Worm (Caenorhabditis elegans) whole organism, L2 larva: ENCODE measurements around the gene spe-49.

Experiments used
- F13H6.1 ChIP-seq: sonication (generic microtip); optimal IDR thresholded peaks from 2 replicates; lab custom pipeline; 2016; ENCODE audit warnings: missing genetic modification characterization, missing compliant biosample characterization
- ZK546.5 ChIP-seq: sonication (generic microtip); optimal IDR thresholded peaks from 2 replicates; lab custom pipeline; 2017; ENCODE audit warnings: missing biosample characterization, missing genetic modification characterization
- aly-2 ChIP-seq: fragments of 150-350 bp; optimal IDR thresholded peaks from 2 replicates; lab custom pipeline; 2014; ENCODE audit warnings: missing biosample characterization, missing genetic modification characterization
- blmp-1 ChIP-seq: sonication (generic microtip); optimal IDR thresholded peaks from 2 replicates; lab custom pipeline; 2017; ENCODE audit warnings: missing genetic modification characterization, mild to moderate bottlenecking, missing compliant biosample characterization, antibody characterized with exemption, moderate library complexity; ENCODE audit not compliant: insufficient read depth
- lin-13 ChIP-seq: fragments of 150-350 bp; optimal IDR thresholded peaks from 2 replicates; lab custom pipeline; 2014; ENCODE audit warnings: missing biosample characterization, missing genetic modification reagents, missing genetic modification characterization
- lin-39 ChIP-seq: fragments of 150-350 bp; optimal IDR thresholded peaks from 2 replicates; lab custom pipeline; 2014; ENCODE audit warnings: missing biosample characterization, missing genetic modification reagents, missing genetic modification characterization
- unc-55 ChIP-seq: fragments of 150-350 bp; sonication (generic microtip); optimal IDR thresholded peaks from 3 replicates; lab custom pipeline; 2014; ENCODE audit warnings: missing biosample characterization, missing genetic modification reagents, missing genetic modification characterization
- unc-62 ChIP-seq: fragments of 150-350 bp; optimal IDR thresholded peaks from 2 replicates; lab custom pipeline; 2014; ENCODE audit warnings: missing biosample characterization, missing genetic modification reagents, missing genetic modification characterization

DNA sequence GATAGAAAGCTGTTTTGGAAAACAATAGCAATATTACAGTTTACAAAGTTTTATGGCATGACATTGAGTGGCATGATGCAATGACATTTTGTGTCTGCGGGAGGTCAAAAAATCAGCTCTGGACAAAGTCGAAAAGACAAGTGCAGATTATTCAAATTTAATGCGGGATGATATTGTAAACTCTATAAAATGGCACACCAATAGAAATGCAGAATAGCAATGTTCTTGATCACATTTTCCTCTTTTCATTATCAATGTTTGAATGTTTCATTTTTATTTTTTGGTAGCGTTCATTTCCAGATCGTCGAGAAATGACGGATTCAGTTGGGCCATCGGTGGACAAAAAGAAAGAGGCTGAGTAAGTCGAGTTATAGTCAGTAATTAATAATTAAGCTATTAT lies 47.7 kb downstream of the spe-49 start, which contains the start of gene T28C12.2:
- TF ChIP-seq lin-39 (tag; lab: Kevin White, UChicago), result no peak
- no peak for TF ChIP-seq unc-62 (GFP tag; lab: Kevin White, UChicago)
- no peak for TF ChIP-seq aly-2
- no peak for TF ChIP-seq lin-13 (GFP tag; lab: Kevin White, UChicago)
- no peak for TF ChIP-seq unc-55 (GFP tag; lab: Kevin White, UChicago)
- no peak for TF ChIP-seq F13H6.1 (tag; lab: Kevin White, UChicago)
- no peak for TF ChIP-seq blmp-1 (tag; lab: Kevin White, UChicago)
- TF ChIP-seq ZK546.5 (tag; lab: Kevin White, UChicago), result no peak
